Fruit fly (Drosophila melanogaster) whole organism, prepupa: ENCODE measurements around the gene SK.

Experiments
- Blimp-1 ChIP-seq: fragments of 200-800 bp; sonication (Bioruptor generic); optimal IDR thresholded peaks from 3 replicates; lab custom pipeline; 2017; ENCODE audit warnings: missing biosample characterization, missing genetic modification characterization, mild to moderate bottlenecking, moderate library complexity, missing genetic modification reagents
- CG10631 ChIP-seq: fragments of 200-800 bp; sonication (Bioruptor generic); optimal IDR thresholded peaks from 2 replicates; lab custom pipeline; 2016; ENCODE audit warnings: missing biosample characterization, missing genetic modification characterization
- CG10669 ChIP-seq: fragments of 200-800 bp; sonication (Bioruptor generic); optimal IDR thresholded peaks from 3 replicates; lab custom pipeline; 2018; ENCODE audit warnings: missing biosample characterization, mild to moderate bottlenecking, missing genetic modification characterization, moderate library complexity
- CG11294 ChIP-seq: fragments of 200-800 bp; sonication (Bioruptor generic); IDR thresholded peaks from 2 replicates; pipeline ENCODE4 v1.3.6; 2022; ENCODE audit warnings: missing biosample characterization, missing genetic modification characterization
- CG11762 ChIP-seq: fragments of 200-800 bp; sonication (Bioruptor generic); optimal IDR thresholded peaks from 3 replicates; lab custom pipeline; 2016; ENCODE audit warnings: missing biosample characterization, missing genetic modification characterization; ENCODE audit not compliant: insufficient read depth
- CG11902 ChIP-seq: fragments of 200-800 bp; sonication (Bioruptor generic); optimal IDR thresholded peaks from 3 replicates; lab custom pipeline; 2016; ENCODE audit warnings: missing biosample characterization, missing genetic modification characterization
- CG15336 ChIP-seq: fragments of 200-800 bp; sonication (Bioruptor generic); IDR thresholded peaks from 2 replicates; pipeline ENCODE4 v1.3.6; 2022; ENCODE audit warnings: missing biosample characterization, missing genetic modification characterization
- CG1621 ChIP-seq: fragments of 200-800 bp; sonication (Bioruptor generic); optimal IDR thresholded peaks from 3 replicates; lab custom pipeline; 2018; ENCODE audit warnings: missing biosample characterization, mild to moderate bottlenecking, missing genetic modification characterization
- CG16779 ChIP-seq: fragments of 200-800 bp; sonication (Bioruptor generic); optimal IDR thresholded peaks from 3 replicates; lab custom pipeline; 2017; ENCODE audit warnings: missing biosample characterization, mild to moderate bottlenecking, missing genetic modification characterization
- CG3032 ChIP-seq: fragments of 200-800 bp; optimal IDR thresholded peaks from 2 replicates; lab custom pipeline; 2019; ENCODE audit warnings: missing biosample characterization, mild to moderate bottlenecking, missing genetic modification characterization, moderate library complexity
- CG31627 ChIP-seq: fragments of 200-800 bp; sonication (Bioruptor generic); optimal IDR thresholded peaks from 3 replicates; lab custom pipeline; 2016; ENCODE audit warnings: missing biosample characterization, missing genetic modification characterization
- CG32006 ChIP-seq: fragments of 200-800 bp; sonication (Bioruptor generic); optimal IDR thresholded peaks from 3 replicates; lab custom pipeline; 2017; ENCODE audit warnings: missing biosample characterization, mild to moderate bottlenecking, missing genetic modification characterization
- CG34406 ChIP-seq: fragments of 200-800 bp; sonication (Bioruptor generic); optimal IDR thresholded peaks from 3 replicates; lab custom pipeline; 2016; ENCODE audit warnings: missing biosample characterization, missing genetic modification characterization
- CG3919 ChIP-seq: fragments of 200-800 bp; sonication (Bioruptor generic); optimal IDR thresholded peaks from 3 replicates; lab custom pipeline; 2016; ENCODE audit warnings: missing biosample characterization, missing genetic modification characterization
- CG4318 ChIP-seq: fragments of 200-800 bp; sonication (Bioruptor generic); optimal IDR thresholded peaks from 3 replicates; lab custom pipeline; 2017; ENCODE audit warnings: missing biosample characterization, mild to moderate bottlenecking, missing genetic modification characterization
- CG6163 ChIP-seq: fragments of 200-800 bp; sonication (Bioruptor generic); IDR thresholded peaks from 3 replicates; pipeline ENCODE4 v1.3.6; 2022; ENCODE audit warnings: missing biosample characterization, missing genetic modification characterization
- CG6276 ChIP-seq: fragments of 200-800 bp; sonication (Bioruptor generic); optimal IDR thresholded peaks from 2 replicates; lab custom pipeline; 2017; ENCODE audit warnings: missing biosample characterization, mild to moderate bottlenecking, missing genetic modification characterization
- CG6792 ChIP-seq: fragments of 200-800 bp; sonication (Bioruptor generic); optimal IDR thresholded peaks from 3 replicates; lab custom pipeline; 2016; ENCODE audit warnings: missing biosample characterization, missing genetic modification characterization
- CG6808 ChIP-seq: fragments of 200-800 bp; sonication (Bioruptor generic); optimal IDR thresholded peaks from 3 replicates; lab custom pipeline; 2017; ENCODE audit warnings: missing biosample characterization, missing genetic modification characterization, mild to moderate bottlenecking, moderate library complexity, missing genetic modification reagents
- CG6854 ChIP-seq: fragments of 200-800 bp; sonication (Bioruptor generic); optimal IDR thresholded peaks from 2 replicates; lab custom pipeline; 2017; ENCODE audit warnings: missing biosample characterization, mild to moderate bottlenecking, missing genetic modification characterization
- CG7368 ChIP-seq: fragments of 200-800 bp; sonication (Bioruptor generic); optimal IDR thresholded peaks from 3 replicates; lab custom pipeline; 2016; ENCODE audit warnings: missing biosample characterization, missing genetic modification characterization
- CG8119 ChIP-seq: fragments of 200-800 bp; sonication (Bioruptor generic); IDR thresholded peaks from 3 replicates; pipeline ENCODE4 v1.3.6; 2022; ENCODE audit warnings: missing biosample characterization, missing genetic modification characterization
- CG8632 ChIP-seq: fragments of 200-800 bp; sonication (Bioruptor generic); optimal IDR thresholded peaks from 3 replicates; lab custom pipeline; 2016; ENCODE audit warnings: missing biosample characterization, missing genetic modification characterization
- CG9139 ChIP-seq: fragments of 200-800 bp; sonication (Bioruptor generic); optimal IDR thresholded peaks from 3 replicates; lab custom pipeline; 2017; ENCODE audit warnings: missing biosample characterization, mild to moderate bottlenecking, missing genetic modification characterization
- Eip93F ChIP-seq: fragments of 200-800 bp; sonication (Bioruptor generic); optimal IDR thresholded peaks from 2 replicates; lab custom pipeline; 2016; ENCODE audit warnings: missing biosample characterization, mild to moderate bottlenecking, missing genetic modification characterization
- Ets21C ChIP-seq: fragments of 200-800 bp; sonication (Bioruptor generic); optimal IDR thresholded peaks from 3 replicates; lab custom pipeline; 2016; ENCODE audit warnings: missing biosample characterization, missing genetic modification characterization
- Gug ChIP-seq: fragments of 200-800 bp; sonication (Bioruptor generic); IDR thresholded peaks from 2 replicates; pipeline ENCODE4 v1.3.6; 2022; ENCODE audit warnings: missing biosample characterization, missing genetic modification characterization
- Hr38 ChIP-seq: sonication (Bioruptor generic); optimal IDR thresholded peaks from 2 replicates; lab custom pipeline; 2016; ENCODE audit warnings: missing biosample characterization, missing genetic modification characterization
- Hr39 ChIP-seq: fragments of 200-800 bp; sonication (Bioruptor generic); optimal IDR thresholded peaks from 2 replicates; lab custom pipeline; 2016; ENCODE audit warnings: missing biosample characterization, missing genetic modification characterization
- Lpt ChIP-seq: fragments of 200-800 bp; sonication (Bioruptor generic); optimal IDR thresholded peaks from 3 replicates; lab custom pipeline; 2016; ENCODE audit warnings: missing biosample characterization, missing genetic modification characterization
- Met ChIP-seq: fragments of 200-800 bp; sonication (Bioruptor generic); optimal IDR thresholded peaks from 3 replicates; lab custom pipeline; 2016; ENCODE audit warnings: missing biosample characterization, missing genetic modification characterization
- OdsH ChIP-seq: fragments of 200-800 bp; sonication (Bioruptor generic); optimal IDR thresholded peaks from 3 replicates; lab custom pipeline; 2016; ENCODE audit warnings: missing biosample characterization, missing genetic modification characterization
- Smox ChIP-seq: fragments of 200-800 bp; sonication (Bioruptor generic); optimal IDR thresholded peaks from 3 replicates; lab custom pipeline; 2016; ENCODE audit warnings: missing biosample characterization, missing genetic modification characterization
- Sox102F ChIP-seq: fragments of 200-800 bp; sonication (Bioruptor generic); optimal IDR thresholded peaks from 2 replicates; lab custom pipeline; 2016; ENCODE audit warnings: missing biosample characterization, mild to moderate bottlenecking, missing genetic modification characterization
- Sox14 ChIP-seq: fragments of 200-800 bp; sonication (Bioruptor generic); optimal IDR thresholded peaks from 3 replicates; lab custom pipeline; 2016; ENCODE audit warnings: missing biosample characterization, missing genetic modification characterization
- Sox15 ChIP-seq: fragments of 200-800 bp; sonication (Bioruptor generic); optimal IDR thresholded peaks from 3 replicates; lab custom pipeline; 2016; ENCODE audit warnings: missing biosample characterization, missing genetic modification characterization
- achi ChIP-seq: fragments of 200-800 bp; sonication (Bioruptor generic); optimal IDR thresholded peaks from 3 replicates; lab custom pipeline; 2016; ENCODE audit warnings: missing biosample characterization, missing genetic modification characterization
- acj6 ChIP-seq: fragments of 200-800 bp; sonication (Bioruptor generic); optimal IDR thresholded peaks from 3 replicates; lab custom pipeline; 2016; ENCODE audit warnings: missing biosample characterization, missing genetic modification characterization
- cyc ChIP-seq: fragments of 200-800 bp; sonication (Bioruptor generic); optimal IDR thresholded peaks from 3 replicates; lab custom pipeline; 2016; ENCODE audit warnings: missing biosample characterization, missing genetic modification characterization
- dac ChIP-seq: fragments of 200-800 bp; sonication (Bioruptor generic); optimal IDR thresholded peaks from 2 replicates; lab custom pipeline; 2017; ENCODE audit warnings: missing biosample characterization, mild to moderate bottlenecking, missing genetic modification characterization
- dsx ChIP-seq: fragments of 200-800 bp; optimal IDR thresholded peaks from 3 replicates; lab custom pipeline; 2019; ENCODE audit warnings: missing biosample characterization, mild to moderate bottlenecking, missing genetic modification characterization, moderate library complexity; ENCODE audit not compliant: poor library complexity, severe bottlenecking
- eg ChIP-seq: fragments of 200-800 bp; sonication (Bioruptor generic); IDR thresholded peaks from 3 replicates; pipeline ENCODE4 v1.3.6; 2022; ENCODE audit warnings: missing biosample characterization, missing genetic modification characterization
- fd59A ChIP-seq: fragments of 200-800 bp; sonication (Bioruptor generic); optimal IDR thresholded peaks from 2 replicates; lab custom pipeline; 2017; ENCODE audit warnings: missing biosample characterization, mild to moderate bottlenecking, missing genetic modification characterization, missing genetic modification reagents
- fd85E ChIP-seq: fragments of 200-800 bp; sonication (Bioruptor generic); optimal IDR thresholded peaks from 3 replicates; lab custom pipeline; 2016; ENCODE audit warnings: missing biosample characterization, missing genetic modification characterization
- fkh ChIP-seq: fragments of 200-800 bp; sonication (Bioruptor generic); optimal IDR thresholded peaks from 3 replicates; lab custom pipeline; 2017; ENCODE audit warnings: missing biosample characterization, mild to moderate bottlenecking, missing genetic modification characterization, moderate library complexity
- lz ChIP-seq: fragments of 200-800 bp; sonication (Bioruptor generic); optimal IDR thresholded peaks from 3 replicates; lab custom pipeline; 2016; ENCODE audit warnings: missing biosample characterization, missing genetic modification characterization
- net ChIP-seq: fragments of 200-800 bp; sonication (Bioruptor generic); optimal IDR thresholded peaks from 3 replicates; lab custom pipeline; 2016; ENCODE audit warnings: missing biosample characterization, missing genetic modification characterization
- spab ChIP-seq: fragments of 200-800 bp; sonication (Bioruptor generic); optimal IDR thresholded peaks from 2 replicates; lab custom pipeline; 2017; ENCODE audit warnings: missing biosample characterization, mild to moderate bottlenecking, missing genetic modification characterization, missing genetic modification reagents
- ss ChIP-seq, 2 experiments: fragments of 200-800 bp; sonication (Bioruptor generic); optimal IDR thresholded peaks; 2 replicates in 1 of 2; 3 replicates in 1 of 2; lab custom pipeline; 2017 to 2018; ENCODE audit warnings: mild to moderate bottlenecking in 2 of 2, missing biosample characterization in 2 of 2, missing genetic modification characterization in 2 of 2, moderate library complexity in 1 of 2
- svp ChIP-seq: fragments of 200-800 bp; sonication (Bioruptor generic); peaks from one replicate; lab custom pipeline; 2016; ENCODE audit warnings: missing biosample characterization, missing genetic modification characterization
- vri ChIP-seq: fragments of 200-800 bp; sonication (Bioruptor generic); optimal IDR thresholded peaks from 3 replicates; lab custom pipeline; 2016; ENCODE audit warnings: missing biosample characterization, mild to moderate bottlenecking, missing genetic modification characterization

SK gene

dm6 chrX:5329266-5329898, 10.7 kb upstream of the SK start, which contains the start of the genes CG3309 and XRCC1:
CG3309 (minus strand) TSS chrX:5329347.
XRCC1 (plus strand) TSS chrX:5329876.
- TF ChIP-seq CG16779 (no peak), CG11294 (GFP tag; lab: Robert Waterston, UW) (no peak), Gug (GFP tag; lab: Robert Waterston, UW) (peak; percentile 21; the same call in 1 of the 2 replicates), CG8632 (GFP tag; lab: Kevin White, UChicago) (peak; percentile 29), vri (no peak), Eip93F (GFP tag; lab: Kevin White, UChicago) (peak; percentile 22), CG15336 (GFP tag; lab: Robert Waterston, UW) (peak; percentile 40; the same call in 1 of the 2 replicates), CG32006 (GFP tag; lab: Kevin White, UChicago) (peak; percentile 59), Met (GFP tag; lab: Kevin White, UChicago) (peak; percentile 46), CG10631 (GFP tag; lab: Kevin White, UChicago) (peak; percentile 49), eg (GFP tag; lab: Robert Waterston, UW) (0 out of 3 replicates have a peak, but pooled peaks have one; percentile 47), dac (GFP tag; lab: Kevin White, UChicago) (no peak), CG7368 (GFP tag; lab: Kevin White, UChicago) (peak; percentile 23), OdsH (GFP tag; lab: Kevin White, UChicago) (peak; percentile 51), Ets21C (GFP tag; lab: Kevin White, UChicago) (peak; percentile 21), Hr38 (GFP tag; lab: Kevin White, UChicago) (no peak), dsx (GFP tag; lab: Kevin White, UChicago) (peak; percentile 8), ss (GFP tag; optimal IDR thresholded peaks at IDR 0.05; lab: Kevin White, UChicago) (peak in 1 of 2 experiments; percentile 38), CG6276 (GFP tag; lab: Kevin White, UChicago) (no peak), CG10669 (GFP tag; lab: Kevin White, UChicago) (peak; percentile 17), CG3032 (tag; lab: Kevin White, UChicago) (peak; percentile 53), acj6 (GFP tag; lab: Kevin White, UChicago) (peak; percentile 53), CG4318 (GFP tag; lab: Kevin White, UChicago) (no peak), Sox14 (peak; percentile 1), Lpt (GFP tag; lab: Kevin White, UChicago) (peak; percentile 5), Hr39 (GFP tag; lab: Kevin White, UChicago) (peak; percentile 43), CG6808 (GFP tag; lab: Kevin White, UChicago) (no peak), Smox (GFP tag; lab: Kevin White, UChicago) (peak; percentile 48), CG3919 (peak; percentile 15), fkh (peak; percentile 60), CG6163 (GFP tag; lab: Robert Waterston, UW) (peak; percentile 60), fd59A (GFP tag; lab: Kevin White, UChicago) (no peak), cyc (peak; percentile 35), CG34406 (GFP tag; lab: Kevin White, UChicago) (peak; percentile 29), CG11762 (no peak), CG6854 (GFP tag; lab: Kevin White, UChicago) (no peak), Sox102F (GFP tag; lab: Kevin White, UChicago) (peak; percentile 23), achi (peak; percentile 60), CG31627 (GFP tag; lab: Kevin White, UChicago) (peak; percentile 33), CG1621 (tag; lab: Kevin White, UChicago) (no peak), CG9139 (GFP tag; lab: Kevin White, UChicago) (no peak), CG11902 (peak; percentile 9), svp (GFP tag; lab: Kevin White, UChicago) (no peak), Sox15 (peak; percentile 19), lz (GFP tag; lab: Kevin White, UChicago) (peak; percentile 33), fd85E (no peak), net (GFP tag; lab: Kevin White, UChicago) (peak; percentile 22), Blimp-1 (GFP tag; lab: Kevin White, UChicago) (peak; percentile 98), CG8119 (GFP tag; lab: Robert Waterston, UW) (0 out of 3 replicates have a peak, but pooled peaks have one; percentile 29), CG6792 (GFP tag; lab: Kevin White, UChicago) (peak; percentile 1), spab (GFP tag; lab: Kevin White, UChicago) (no peak)
